Worm (Caenorhabditis elegans) whole organism, L2 larva: Measurements from ENCODE around the gene atgp-2.

Experiments
- F13H6.1 ChIP-seq: sonication (generic microtip); optimal IDR thresholded peaks from 2 replicates; lab custom pipeline; 2016; ENCODE audit warnings: missing genetic modification characterization, missing compliant biosample characterization
- R02D3.7 ChIP-seq: fragments of 150-350 bp; optimal IDR thresholded peaks from 2 replicates; lab custom pipeline; 2014; ENCODE audit warnings: missing biosample characterization, missing genetic modification characterization
- Y55F3AM.14 ChIP-seq: fragments of 200-800 bp; sonication (Bioruptor generic); optimal IDR thresholded peaks from 2 replicates; lab custom pipeline; 2018; ENCODE audit warnings: mild to moderate bottlenecking, missing genetic modification characterization, missing compliant biosample characterization
- ZK546.5 ChIP-seq: sonication (generic microtip); optimal IDR thresholded peaks from 2 replicates; lab custom pipeline; 2017; ENCODE audit warnings: missing biosample characterization, missing genetic modification characterization
- alr-1 ChIP-seq: fragments of 150-350 bp; optimal IDR thresholded peaks from 2 replicates; lab custom pipeline; 2014; ENCODE audit warnings: missing biosample characterization, missing genetic modification characterization
- aly-2 ChIP-seq: fragments of 150-350 bp; optimal IDR thresholded peaks from 2 replicates; lab custom pipeline; 2014; ENCODE audit warnings: missing biosample characterization, missing genetic modification characterization
- ama-1 ChIP-seq: fragments of 150-350 bp; optimal IDR thresholded peaks from 2 replicates; lab custom pipeline; 2018; ENCODE audit warnings: inconsistent platforms
- blmp-1 ChIP-seq: sonication (generic microtip); optimal IDR thresholded peaks from 2 replicates; lab custom pipeline; 2017; ENCODE audit warnings: missing genetic modification characterization, mild to moderate bottlenecking, missing compliant biosample characterization, antibody characterized with exemption, moderate library complexity; ENCODE audit not compliant: insufficient read depth
- ceh-16 ChIP-seq: fragments of 150-350 bp; optimal IDR thresholded peaks from 2 replicates; lab custom pipeline; 2014; ENCODE audit warnings: missing biosample characterization, missing genetic modification characterization
- ceh-82 ChIP-seq: fragments of 150-350 bp; optimal IDR thresholded peaks from 2 replicates; lab custom pipeline; 2014; ENCODE audit warnings: missing biosample characterization, missing genetic modification characterization
- crh-2 ChIP-seq: sonication (generic microtip); optimal IDR thresholded peaks from 2 replicates; lab custom pipeline; 2017; ENCODE audit warnings: missing biosample characterization, missing genetic modification characterization
- dmd-4 ChIP-seq: sonication (generic microtip); optimal IDR thresholded peaks from 2 replicates; lab custom pipeline; 2017; ENCODE audit warnings: missing biosample characterization, missing genetic modification characterization
- egl-27 ChIP-seq: sonication (generic microtip); optimal IDR thresholded peaks from 3 replicates; lab custom pipeline; 2017; ENCODE audit warnings: missing biosample characterization, missing genetic modification reagents, missing genetic modification characterization
- elt-1 ChIP-seq: fragments of 150-350 bp; optimal IDR thresholded peaks from 2 replicates; lab custom pipeline; 2014; ENCODE audit warnings: missing biosample characterization, missing genetic modification characterization
- elt-3 ChIP-seq: sonication (generic microtip); optimal IDR thresholded peaks from 2 replicates; lab custom pipeline; 2017; ENCODE audit warnings: missing biosample characterization, missing genetic modification characterization
- fos-1 ChIP-seq: fragments of 150-350 bp; optimal IDR thresholded peaks from 2 replicates; lab custom pipeline; 2014; ENCODE audit warnings: missing biosample characterization, missing genetic modification characterization
- gmeb-1 ChIP-seq: fragments of 150-350 bp; optimal IDR thresholded peaks from 2 replicates; lab custom pipeline; 2014; ENCODE audit warnings: missing biosample characterization, missing genetic modification characterization
- lin-11 ChIP-seq: fragments of 150-350 bp; sonication (generic microtip); optimal IDR thresholded peaks from 2 replicates; lab custom pipeline; 2014; ENCODE audit warnings: missing biosample characterization, missing genetic modification characterization, inconsistent platforms, mixed read lengths
- lin-39 ChIP-seq: fragments of 150-350 bp; optimal IDR thresholded peaks from 2 replicates; lab custom pipeline; 2014; ENCODE audit warnings: missing biosample characterization, missing genetic modification reagents, missing genetic modification characterization
- lsy-2 ChIP-seq, 2 experiments: fragments of 150-350 bp in 1 of 2; sonication (generic microtip) in 1 of 2; optimal IDR thresholded peaks; 2 replicates each; lab custom pipeline; 2014 to 2017; ENCODE audit warnings: missing biosample characterization in 2 of 2, missing genetic modification characterization in 2 of 2
- mab-5 ChIP-seq: fragments of 150-350 bp; optimal IDR thresholded peaks from 2 replicates; lab custom pipeline; 2014; ENCODE audit warnings: missing biosample characterization, missing genetic modification characterization
- mbf-1 ChIP-seq: sonication (generic microtip); optimal IDR thresholded peaks from 2 replicates; lab custom pipeline; 2017; ENCODE audit warnings: missing biosample characterization, missing genetic modification characterization
- nhr-10 ChIP-seq: sonication (generic microtip); optimal IDR thresholded peaks from 2 replicates; lab custom pipeline; 2017; ENCODE audit warnings: missing biosample characterization, missing genetic modification characterization
- nhr-11 ChIP-seq: fragments of 150-350 bp; optimal IDR thresholded peaks from 2 replicates; lab custom pipeline; 2014; ENCODE audit warnings: missing biosample characterization, missing genetic modification characterization
- nhr-12 ChIP-seq: fragments of 150-350 bp; optimal IDR thresholded peaks from 2 replicates; lab custom pipeline; 2014; ENCODE audit warnings: missing biosample characterization, missing genetic modification characterization
- nhr-129 ChIP-seq: fragments of 150-350 bp; optimal IDR thresholded peaks from 2 replicates; lab custom pipeline; 2014; ENCODE audit warnings: missing biosample characterization, missing genetic modification characterization
- nhr-23 ChIP-seq: fragments of 150-350 bp; optimal IDR thresholded peaks from 2 replicates; lab custom pipeline; 2014; ENCODE audit warnings: missing biosample characterization, missing genetic modification reagents, missing genetic modification characterization
- nhr-25 ChIP-seq: fragments of 150-350 bp; sonication (generic microtip); optimal IDR thresholded peaks from 3 replicates; lab custom pipeline; 2014; ENCODE audit warnings: missing biosample characterization, missing genetic modification characterization
- nhr-6 ChIP-seq: fragments of 150-350 bp; optimal IDR thresholded peaks from 2 replicates; lab custom pipeline; 2014; ENCODE audit warnings: missing biosample characterization, missing genetic modification characterization
- nhr-77 ChIP-seq: fragments of 150-350 bp; optimal IDR thresholded peaks from 2 replicates; lab custom pipeline; 2014; ENCODE audit warnings: missing biosample characterization, missing genetic modification characterization
- peb-1 ChIP-seq: fragments of 150-350 bp; optimal IDR thresholded peaks from 2 replicates; lab custom pipeline; 2014; ENCODE audit warnings: missing biosample characterization, missing genetic modification characterization
- skn-1 ChIP-seq: sonication (generic microtip); optimal IDR thresholded peaks from 2 replicates; lab custom pipeline; 2017; ENCODE audit warnings: missing biosample characterization, missing genetic modification characterization
- sma-3 ChIP-seq: sonication (generic microtip); optimal IDR thresholded peaks from 2 replicates; lab custom pipeline; 2016; ENCODE audit warnings: missing genetic modification reagents, missing genetic modification characterization, missing compliant biosample characterization
- sma-9 ChIP-seq, 2 experiments: fragments of 150-350 bp in 1 of 2; sonication (generic microtip) in 1 of 2; optimal IDR thresholded peaks; 2 replicates each; lab custom pipeline; 2014 to 2016; ENCODE audit warnings: missing genetic modification characterization in 2 of 2, mild to moderate bottlenecking in 1 of 2, missing biosample characterization in 1 of 2, missing compliant biosample characterization in 1 of 2, missing genetic modification reagents in 1 of 2, moderate library complexity in 1 of 2
- snpc-4 ChIP-seq: fragments of 150-350 bp; optimal IDR thresholded peaks from 2 replicates; lab custom pipeline; 2014; ENCODE audit warnings: missing biosample characterization, missing genetic modification characterization
- unc-39 ChIP-seq: fragments of 150-350 bp; optimal IDR thresholded peaks from 2 replicates; lab custom pipeline; 2014; ENCODE audit warnings: missing biosample characterization, missing genetic modification characterization
- unc-55 ChIP-seq: fragments of 150-350 bp; sonication (generic microtip); optimal IDR thresholded peaks from 3 replicates; lab custom pipeline; 2014; ENCODE audit warnings: missing biosample characterization, missing genetic modification reagents, missing genetic modification characterization
- unc-62 ChIP-seq: fragments of 150-350 bp; optimal IDR thresholded peaks from 2 replicates; lab custom pipeline; 2014; ENCODE audit warnings: missing biosample characterization, missing genetic modification reagents, missing genetic modification characterization
- zag-1 ChIP-seq: fragments of 150-350 bp; optimal IDR thresholded peaks from 2 replicates; lab custom pipeline; 2014; ENCODE audit warnings: missing biosample characterization, missing genetic modification characterization
- ztf-11 ChIP-seq: sonication (generic microtip); optimal IDR thresholded peaks from 2 replicates; lab custom pipeline; 2017; ENCODE audit warnings: missing biosample characterization, missing genetic modification characterization
- ztf-4 ChIP-seq: fragments of 150-350 bp; optimal IDR thresholded peaks from 2 replicates; lab custom pipeline; 2014; ENCODE audit warnings: missing biosample characterization, missing genetic modification characterization

Gene atgp-2

ce11 chrII:14605479-14605878, 38.4 kb downstream of the atgp-2 start, which contains the start of gene F19H8.2:
Gene F19H8.2, minus strand, starts transcription at chrII:14605869.
- TF ChIP-seq ama-1 (lab: Kevin White, UChicago) (peak; percentile 53), nhr-77 (tag; lab: Kevin White, UChicago) (no peak), elt-3 (tag; lab: Kevin White, UChicago) (no peak), ceh-16 (tag; lab: Kevin White, UChicago) (peak; percentile 31)

- TF ChIP-seq nhr-6 (tag; lab: Kevin White, UChicago) = peak; percentile 11
- TF ChIP-seq ZK546.5 (tag; lab: Kevin White, UChicago) = no peak
Measured at ce11 chrII:14605026-14605425, 38.9 kb downstream of the atgp-2 start.

ce11 chrII:14604261-14604660, 39.6 kb downstream of the atgp-2 start:
- TF ChIP-seq nhr-11 (tag; lab: Kevin White, UChicago) = no peak
- no peak for TF ChIP-seq mab-5 (tag; lab: Kevin White, UChicago)

ce11 chrII:14602735-14603134, 41.1 kb downstream of the atgp-2 start:
- no peak for TF ChIP-seq nhr-11 (tag; lab: Kevin White, UChicago)
- no peak for TF ChIP-seq elt-3 (tag; lab: Kevin White, UChicago)
- TF ChIP-seq zag-1 (tag; lab: Kevin White, UChicago) = no peak
- TF ChIP-seq ceh-82 (tag; lab: Kevin White, UChicago) = no peak
- no peak for TF ChIP-seq egl-27 (tag; lab: Kevin White, UChicago)
- no peak for TF ChIP-seq nhr-25 (tag; lab: Kevin White, UChicago)
- TF ChIP-seq alr-1 (tag; lab: Kevin White, UChicago) = no peak
- TF ChIP-seq nhr-12 (tag; lab: Kevin White, UChicago) = no peak
- no peak for TF ChIP-seq skn-1 (tag; lab: Kevin White, UChicago)

ce11 chrII:14600852-14601313, 43.0 kb downstream of the atgp-2 start, which contains the start of gene tps-2:
Gene tps-2, plus strand, starts transcription at chrII:14600902.
- TF ChIP-seq nhr-11 (tag; lab: Kevin White, UChicago) (no peak), ama-1 (lab: Kevin White, UChicago) (peak; percentile 60)

ce11 chrII:14599933-14600630, 43.8 kb downstream of the atgp-2 start:
- peak; percentile 27 for TF ChIP-seq nhr-25 (tag; lab: Kevin White, UChicago)
- TF ChIP-seq blmp-1 (tag; lab: Kevin White, UChicago) = peak; percentile 26
- no peak for TF ChIP-seq R02D3.7 (tag; lab: Kevin White, UChicago)
- no peak for TF ChIP-seq lin-39 (tag; lab: Kevin White, UChicago)
- TF ChIP-seq fos-1 (tag; lab: Kevin White, UChicago) = peak; percentile 44
- no peak for TF ChIP-seq lin-11 (tag; lab: Kevin White, UChicago)
- no peak for TF ChIP-seq nhr-6 (tag; lab: Kevin White, UChicago)
- TF ChIP-seq gmeb-1 (tag; lab: Kevin White, UChicago) = no peak
- no peak for TF ChIP-seq aly-2
- no peak for TF ChIP-seq ztf-11 (tag; lab: Kevin White, UChicago)
- TF ChIP-seq ZK546.5 (tag; lab: Kevin White, UChicago) = no peak
- TF ChIP-seq unc-55 (GFP tag; lab: Kevin White, UChicago) = no peak
- no peak for TF ChIP-seq snpc-4 (tag; lab: Kevin White, UChicago)
- peak; percentile 15 for TF ChIP-seq sma-3 (GFP tag; lab: Kevin White, UChicago)
- no peak for TF ChIP-seq Y55F3AM.14
- TF ChIP-seq ceh-82 (tag; lab: Kevin White, UChicago) = no peak
- TF ChIP-seq mab-5 (tag; lab: Kevin White, UChicago) = no peak
- TF ChIP-seq nhr-129 (tag; lab: Kevin White, UChicago) = peak; percentile 36
- TF ChIP-seq nhr-10 (tag; lab: Kevin White, UChicago) = no peak
- TF ChIP-seq mbf-1 = no peak
- no peak for TF ChIP-seq ztf-4 (tag; lab: Kevin White, UChicago)
- no peak for TF ChIP-seq nhr-77 (tag; lab: Kevin White, UChicago)
- TF ChIP-seq elt-1 (tag; lab: Kevin White, UChicago) = no peak
- no peak for TF ChIP-seq nhr-23 (tag; lab: Kevin White, UChicago)
- TF ChIP-seq peb-1 (tag; lab: Kevin White, UChicago) = no peak
- peak in 1 of 2 experiments; percentile 11 for TF ChIP-seq lsy-2 (tag; optimal IDR thresholded peaks at IDR 0.05; lab: Kevin White, UChicago)
- no peak for TF ChIP-seq dmd-4 (tag; lab: Kevin White, UChicago)
- peak; percentile 68 for TF ChIP-seq sma-9 (GFP tag; optimal IDR thresholded peaks at IDR 0.05; lab: Kevin White, UChicago)
- no peak for TF ChIP-seq sma-9 (tag; optimal IDR thresholded peaks at IDR 0.05; lab: Kevin White, UChicago)
- no peak for TF ChIP-seq unc-39 (tag; lab: Kevin White, UChicago)
- TF ChIP-seq F13H6.1 (tag; lab: Kevin White, UChicago) = no peak
- TF ChIP-seq unc-62 (GFP tag; lab: Kevin White, UChicago) = no peak
- TF ChIP-seq crh-2 (tag; lab: Kevin White, UChicago) = peak; percentile 31
